Worm (Caenorhabditis elegans) whole organism, L1 larva: ENCODE measurements around the gene rpb-8.
"Not testable (repeated sequence)": the region's sequence is repeated elsewhere in the genome, so short reads cannot be mapped to it uniquely, and the experiment has no call there.

Experiments
- dpl-1 ChIP-seq, 3 experiments: fragments of 150-350 bp in 2 of 3; sonication (generic microtip) in 1 of 3; optimal IDR thresholded peaks; 2 replicates each; lab custom pipeline; 2014 to 2017; ENCODE audit warnings: missing biosample characterization in 3 of 3, missing genetic modification characterization in 3 of 3, missing genetic modification reagents in 3 of 3
- irx-1 ChIP-seq: sonication (generic microtip); optimal IDR thresholded peaks from 2 replicates; lab custom pipeline; 2016; ENCODE audit warnings: missing genetic modification characterization, missing compliant biosample characterization
- jun-1 ChIP-seq: fragments of 150-350 bp; optimal IDR thresholded peaks from 2 replicates; lab custom pipeline; 2014; ENCODE audit warnings: missing biosample characterization, missing genetic modification reagents, missing genetic modification characterization
- lsy-2 ChIP-seq, 2 experiments: fragments of 150-350 bp; optimal IDR thresholded peaks; 2 replicates each; lab custom pipeline; 2014; ENCODE audit warnings: missing biosample characterization in 2 of 2, missing genetic modification characterization in 2 of 2
- mep-1 ChIP-seq: fragments of 150-350 bp; optimal IDR thresholded peaks from 2 replicates; lab custom pipeline; 2014; ENCODE audit warnings: missing biosample characterization, missing genetic modification characterization
- nhr-12 ChIP-seq: sonication (generic microtip); optimal IDR thresholded peaks from 2 replicates; lab custom pipeline; 2017; ENCODE audit warnings: missing biosample characterization, missing genetic modification characterization
- nhr-19 ChIP-seq: fragments of 200-800 bp; sonication (Bioruptor generic); conservative IDR thresholded peaks from 2 replicates; pipeline ENCODE4 v1.3.6; 2022; ENCODE audit warnings: missing genetic modification characterization, missing compliant biosample characterization
- nhr-77 ChIP-seq: fragments of 150-350 bp; optimal IDR thresholded peaks from 2 replicates; lab custom pipeline; 2014; ENCODE audit warnings: missing biosample characterization, missing genetic modification characterization
- tlp-1 ChIP-seq: fragments of 150-350 bp; optimal IDR thresholded peaks from 2 replicates; lab custom pipeline; 2014; ENCODE audit warnings: missing biosample characterization, missing genetic modification characterization

- not testable (repeated sequence) for TF ChIP-seq jun-1 (tag; lab: Kevin White, UChicago); mep-1; tlp-1 (tag; lab: Kevin White, UChicago); irx-1; nhr-12 (tag; lab: Kevin White, UChicago); nhr-77 (tag; lab: Kevin White, UChicago)
- TF ChIP-seq dpl-1 (GFP tag; optimal IDR thresholded peaks at IDR 0.05; lab: Kevin White, UChicago) (peak in 1 of 3 experiments; percentile 11), lsy-2 (tag; optimal IDR thresholded peaks at IDR 0.05; lab: Kevin White, UChicago) (peak in 1 of 2 experiments; percentile 18), nhr-19 (peak; percentile 66)
Measured at ce11 chrIII:4922020-4922419, 4.2 kb upstream of the rpb-8 start, which contains the start of gene mmab-1.
